Worm (Caenorhabditis elegans): ENCODE results near the gene F09C6.11.

DNA sequence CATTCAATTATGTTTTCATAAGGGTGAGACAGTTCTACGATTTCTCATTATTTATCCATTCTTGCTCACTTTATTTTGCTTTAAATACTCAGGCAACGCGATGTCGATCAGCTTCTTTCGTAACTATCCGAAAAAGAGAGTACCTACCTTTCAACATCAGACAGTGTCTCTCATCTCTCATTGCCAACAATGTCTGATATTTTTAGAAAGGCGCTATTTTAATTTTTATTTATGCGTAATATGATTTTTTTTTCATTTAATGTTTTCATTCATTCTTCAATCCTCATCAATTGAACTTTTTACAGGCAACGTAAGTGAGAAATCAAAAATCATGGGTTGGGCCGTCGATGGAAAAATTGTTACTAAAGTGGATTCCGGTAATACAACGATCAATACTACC lies 2.6 kb upstream of the F09C6.11 start, which contains the start of gene F09C6.13:
- TF ChIP-seq unc-62 (GFP tag; optimal IDR thresholded peaks at IDR 0.05), result no peak
- TF ChIP-seq elt-3 (tag; optimal IDR thresholded peaks at IDR 0.05), result no peak
- TF ChIP-seq ZK546.5 (tag; optimal IDR thresholded peaks at IDR 0.05), result no peak
- TF ChIP-seq fkh-10 (GFP tag; optimal IDR thresholded peaks at IDR 0.05), result no peak
